Fruit fly (Drosophila melanogaster) whole organism, embryonic: ENCODE results near the gene Vha16-5.
A peak's percentile ranks its signal among the peaks of the same experiment; 100 is the strongest.

ENCODE experiments used
- Adf1 ChIP-seq: fragments of 200-800 bp; sonication (Bioruptor generic); IDR thresholded peaks from 2 replicates; pipeline ENCODE4 v1.3.6; 2022; ENCODE audit warnings: missing biosample characterization, missing genetic modification characterization
- Asciz ChIP-seq: fragments of 200-800 bp; sonication (Bioruptor generic); optimal IDR thresholded peaks from 2 replicates; lab custom pipeline; 2017; ENCODE audit warnings: missing biosample characterization, mild to moderate bottlenecking, missing genetic modification characterization, missing genetic modification reagents
- Blimp-1 ChIP-seq: fragments of 200-800 bp; sonication (Bioruptor generic); optimal IDR thresholded peaks from 3 replicates; lab custom pipeline; 2018; ENCODE audit warnings: missing biosample characterization, missing genetic modification characterization, mild to moderate bottlenecking, moderate library complexity, missing genetic modification reagents
- CG10543 ChIP-seq: fragments of 200-800 bp; sonication (Bioruptor generic); optimal IDR thresholded peaks from 3 replicates; lab custom pipeline; 2017; ENCODE audit warnings: missing biosample characterization, mild to moderate bottlenecking, missing genetic modification characterization, moderate library complexity
- CG11504 ChIP-seq: fragments of 200-800 bp; sonication (Bioruptor generic); optimal IDR thresholded peaks from 3 replicates; lab custom pipeline; 2019; ENCODE audit warnings: missing biosample characterization, mild to moderate bottlenecking, missing genetic modification characterization, moderate library complexity
- CG12236 ChIP-seq: fragments of 200-800 bp; sonication (Bioruptor generic); optimal IDR thresholded peaks from 2 replicates; lab custom pipeline; 2016; ENCODE audit warnings: missing biosample characterization, missing genetic modification characterization
- CG17359 ChIP-seq: fragments of 200-800 bp; sonication (Bioruptor generic); optimal IDR thresholded peaks from 3 replicates; lab custom pipeline; 2018; ENCODE audit warnings: missing biosample characterization, mild to moderate bottlenecking, missing genetic modification characterization, moderate library complexity
- CG18262 ChIP-seq: fragments of 200-800 bp; optimal IDR thresholded peaks from 3 replicates; lab custom pipeline; 2019; ENCODE audit warnings: missing biosample characterization, mild to moderate bottlenecking, missing genetic modification characterization, moderate library complexity
- CG2202 ChIP-seq: fragments of 200-800 bp; sonication (Bioruptor generic); optimal IDR thresholded peaks from 2 replicates; lab custom pipeline; 2018; ENCODE audit warnings: missing biosample characterization, mild to moderate bottlenecking, missing genetic modification characterization
- CG2678 ChIP-seq: fragments of 200-800 bp; sonication (Bioruptor generic); optimal IDR thresholded peaks from 3 replicates; lab custom pipeline; 2019; ENCODE audit warnings: missing biosample characterization, mild to moderate bottlenecking, missing genetic modification characterization, moderate library complexity
- CG31441 ChIP-seq: fragments of 200-800 bp; sonication (Bioruptor generic); IDR thresholded peaks from 2 replicates; pipeline ENCODE4 v1.3.6; 2022; ENCODE audit warnings: missing biosample characterization, missing genetic modification characterization
- CG3281 ChIP-seq: fragments of 200-800 bp; sonication (Bioruptor generic); optimal IDR thresholded peaks from 3 replicates; lab custom pipeline; 2017; ENCODE audit warnings: missing biosample characterization, mild to moderate bottlenecking, missing genetic modification characterization
- CG34224 ChIP-seq: fragments of 200-800 bp; sonication (Bioruptor generic); IDR thresholded peaks from 3 replicates; pipeline ENCODE4 v1.3.6; 2022; ENCODE audit warnings: missing biosample characterization, missing genetic modification characterization; ENCODE audit not compliant: partially characterized antibody
- CG3726 ChIP-seq: fragments of 200-800 bp; sonication (Bioruptor generic); IDR thresholded peaks from 3 replicates; pipeline ENCODE4, ENCODE4 v1.3.6; 2022; ENCODE audit warnings: missing biosample characterization, missing genetic modification characterization
- CG4820 ChIP-seq: fragments of 200-800 bp; sonication (Bioruptor generic); optimal IDR thresholded peaks from 3 replicates; lab custom pipeline; 2016; ENCODE audit warnings: missing biosample characterization, missing genetic modification characterization
- CG8281 ChIP-seq: fragments of 200-800 bp; sonication (Bioruptor generic); optimal IDR thresholded peaks from 2 replicates; lab custom pipeline; 2018; ENCODE audit warnings: missing biosample characterization, mild to moderate bottlenecking, missing genetic modification characterization, moderate library complexity
- CG8359 ChIP-seq: fragments of 200-800 bp; sonication (Bioruptor generic); optimal IDR thresholded peaks from 2 replicates; lab custom pipeline; 2017; ENCODE audit warnings: missing biosample characterization, mild to moderate bottlenecking, missing genetic modification characterization, borderline replicate concordance
- CG8944 ChIP-seq: fragments of 200-800 bp; sonication (Bioruptor generic); optimal IDR thresholded peaks from 3 replicates; lab custom pipeline; 2016; ENCODE audit warnings: missing biosample characterization, missing genetic modification characterization
- CHES-1-like ChIP-seq: fragments of 200-800 bp; sonication (Bioruptor generic); optimal IDR thresholded peaks from 2 replicates; lab custom pipeline; 2016; ENCODE audit warnings: missing biosample characterization, missing genetic modification characterization
- Dek ChIP-seq: fragments of 200-800 bp; sonication (Bioruptor generic); optimal IDR thresholded peaks from 3 replicates; lab custom pipeline; 2019; ENCODE audit warnings: missing biosample characterization, mild to moderate bottlenecking, missing genetic modification characterization, moderate library complexity
- Dfd ChIP-seq, 2 experiments: fragments of >200 bp; optimal IDR thresholded peaks; 2 replicates each; lab custom pipeline; 2017; ENCODE audit warnings: missing biosample characterization in 2 of 2, missing genetic modification characterization in 2 of 2
- Hsf ChIP-seq: fragments of 200-800 bp; sonication (Bioruptor generic); optimal IDR thresholded peaks from 3 replicates; lab custom pipeline; 2016; ENCODE audit warnings: missing biosample characterization, missing genetic modification characterization
- Jarid2 ChIP-seq: fragments of 200-800 bp; sonication (Bioruptor generic); optimal IDR thresholded peaks from 3 replicates; lab custom pipeline; 2017; ENCODE audit warnings: mild to moderate bottlenecking, missing biosample characterization, missing genetic modification reagents, missing genetic modification characterization
- MESR4 ChIP-seq: fragments of 200-800 bp; sonication (Bioruptor generic); optimal IDR thresholded peaks from 2 replicates; lab custom pipeline; 2018; ENCODE audit warnings: missing biosample characterization, mild to moderate bottlenecking, missing genetic modification characterization, moderate library complexity
- Rx ChIP-seq: fragments of 200-800 bp; sonication (Bioruptor generic); IDR thresholded peaks from 2 replicates; pipeline ENCODE4 v1.3.6; 2022; ENCODE audit warnings: missing biosample characterization, missing genetic modification characterization
- Sox100B ChIP-seq: fragments of 200-800 bp; sonication (Bioruptor generic); optimal IDR thresholded peaks from 3 replicates; lab custom pipeline; 2018; ENCODE audit warnings: missing biosample characterization, mild to moderate bottlenecking, missing genetic modification characterization
- Trl ChIP-seq, 3 experiments: fragments of >200 bp in 2 of 3; fragments of 200-800 bp in 1 of 3; sonication (Bioruptor generic) in 1 of 3; optimal IDR thresholded peaks; 2 replicates in 1 of 3; 3 replicates in 2 of 3; lab custom pipeline; 2016 to 2017; ENCODE audit warnings: missing biosample characterization in 1 of 3, missing genetic modification characterization in 1 of 3
- abd-A ChIP-seq: fragments of 200-800 bp; sonication (Bioruptor generic); optimal IDR thresholded peaks from 3 replicates; lab custom pipeline; 2019; ENCODE audit warnings: missing biosample characterization, mild to moderate bottlenecking, missing genetic modification characterization, moderate library complexity
- ash1 ChIP-seq: fragments of 200-800 bp; sonication (Bioruptor generic); optimal IDR thresholded peaks from 2 replicates; lab custom pipeline; 2018; ENCODE audit warnings: missing biosample characterization, mild to moderate bottlenecking, missing genetic modification characterization
- bowl ChIP-seq: fragments of 200-800 bp; sonication (Bioruptor generic); IDR thresholded peaks from 2 replicates; pipeline ENCODE4 v1.3.6; 2022; ENCODE audit warnings: missing biosample characterization, missing genetic modification characterization
- bsh ChIP-seq, 2 experiments: fragments of 200-800 bp; sonication (Bioruptor generic); optimal IDR thresholded peaks; 2 replicates each; lab custom pipeline; 2017 to 2018; ENCODE audit warnings: mild to moderate bottlenecking in 2 of 2, missing biosample characterization in 2 of 2, missing genetic modification characterization in 2 of 2, moderate library complexity in 1 of 2
- disco-r ChIP-seq: fragments of 200-800 bp; sonication (Bioruptor generic); optimal IDR thresholded peaks from 2 replicates; lab custom pipeline; 2016; ENCODE audit warnings: missing biosample characterization, missing genetic modification characterization
- dmrt11E ChIP-seq: fragments of 200-800 bp; sonication (Bioruptor generic); optimal IDR thresholded peaks from 3 replicates; lab custom pipeline; 2018; ENCODE audit warnings: missing biosample characterization, mild to moderate bottlenecking, missing genetic modification characterization, moderate library complexity
- ems ChIP-seq: fragments of 200-800 bp; sonication (Bioruptor generic); optimal IDR thresholded peaks from 3 replicates; lab custom pipeline; 2016; ENCODE audit warnings: missing biosample characterization, missing genetic modification characterization
- ftz-f1 ChIP-seq: fragments of 200-800 bp; sonication (Bioruptor generic); optimal IDR thresholded peaks from 2 replicates; lab custom pipeline; 2016; ENCODE audit warnings: missing biosample characterization, missing genetic modification characterization
- gsb-n ChIP-seq: fragments of 200-800 bp; sonication (Bioruptor generic); optimal IDR thresholded peaks from 3 replicates; lab custom pipeline; 2018; ENCODE audit warnings: missing biosample characterization, mild to moderate bottlenecking, missing genetic modification characterization
- hb ChIP-seq: fragments of 200-800 bp; sonication (Bioruptor generic); IDR thresholded peaks from 3 replicates; pipeline ENCODE4 v1.3.6; 2022; ENCODE audit warnings: missing biosample characterization, missing genetic modification characterization; ENCODE audit not compliant: partially characterized antibody
- maf-S ChIP-seq: fragments of 200-800 bp; sonication (Bioruptor generic); optimal IDR thresholded peaks from 2 replicates; lab custom pipeline; 2016; ENCODE audit warnings: missing biosample characterization, missing genetic modification characterization
- odd ChIP-seq: fragments of 200-800 bp; sonication (Bioruptor generic); optimal IDR thresholded peaks from 2 replicates; lab custom pipeline; 2017; ENCODE audit warnings: missing biosample characterization, mild to moderate bottlenecking, missing genetic modification characterization
- peb ChIP-seq: fragments of 200-800 bp; sonication (Bioruptor generic); IDR thresholded peaks from 2 replicates; pipeline ENCODE4 v1.3.6; 2022; ENCODE audit warnings: missing biosample characterization, missing genetic modification characterization
- pho ChIP-seq: fragments of 200-800 bp; sonication (Bioruptor generic); optimal IDR thresholded peaks from 2 replicates; lab custom pipeline; 2016; ENCODE audit warnings: missing biosample characterization, missing genetic modification characterization
- prd ChIP-seq, 3 experiments: fragments of >200 bp in 2 of 3; fragments of 200-800 bp in 1 of 3; sonication (Bioruptor generic) in 1 of 3; optimal IDR thresholded peaks in 2 of 3; IDR thresholded peaks in 1 of 3; 2 replicates in 2 of 3; 3 replicates in 1 of 3; pipeline versions ENCODE4 v1.3.6 to Lab custom; 2017 to 2022; ENCODE audit warnings: missing biosample characterization in 1 of 3, missing genetic modification characterization in 1 of 3
- repo ChIP-seq: fragments of 200-800 bp; sonication (Bioruptor generic); optimal IDR thresholded peaks from 2 replicates; lab custom pipeline; 2016; ENCODE audit warnings: missing biosample characterization, missing genetic modification characterization
- sd ChIP-seq: fragments of 200-800 bp; sonication (Bioruptor generic); optimal IDR thresholded peaks from 3 replicates; lab custom pipeline; 2018; ENCODE audit warnings: missing biosample characterization, mild to moderate bottlenecking, missing genetic modification characterization, moderate library complexity
- stwl ChIP-seq: fragments of 200-800 bp; sonication (Bioruptor generic); optimal IDR thresholded peaks from 3 replicates; lab custom pipeline; 2018; ENCODE audit warnings: missing biosample characterization, mild to moderate bottlenecking, missing genetic modification characterization, moderate library complexity
- vfl ChIP-seq: fragments of 200-800 bp; sonication (Bioruptor generic); optimal IDR thresholded peaks from 2 replicates; lab custom pipeline; 2016; ENCODE audit warnings: missing biosample characterization, missing genetic modification characterization
- wor ChIP-seq: fragments of 200-800 bp; sonication (Bioruptor generic); IDR thresholded peaks from 2 replicates; pipeline ENCODE4 v1.3.6; 2022; ENCODE audit warnings: missing biosample characterization, missing genetic modification characterization
- yki ChIP-seq: fragments of >200 bp; optimal IDR thresholded peaks from 3 replicates; lab custom pipeline; 2018

Vha16-5 gene

dm6 chr2L:10689221-10690034 lies 47.4 kb downstream of the Vha16-5 start, which contains the start of gene CG7294 (continued):
- TF ChIP-seq CG2678 (tag; lab: Kevin White, UChicago): peak; percentile 61
- peak; percentile 72 for TF ChIP-seq CG18262 (tag; lab: Kevin White, UChicago)
- TF ChIP-seq prd (optimal IDR thresholded peaks at IDR 0.05; lab: Kevin White, UChicago): no peak
- TF ChIP-seq prd (GFP tag; IDR thresholded peaks at IDR 0.05; lab: Robert Waterston, UW): no peak
- TF ChIP-seq CG17359 (tag; lab: Kevin White, UChicago): peak; percentile 23
- TF ChIP-seq bsh (GFP tag; optimal IDR thresholded peaks at IDR 0.05; lab: Kevin White, UChicago): peak in 1 of 2 experiments; percentile 32
- no peak for TF ChIP-seq Trl (optimal IDR thresholded peaks at IDR 0.05; lab: Kevin White, UChicago)
- TF ChIP-seq Trl (GFP tag; optimal IDR thresholded peaks at IDR 0.05; lab: Kevin White, UChicago): no peak
- no peak for TF ChIP-seq CG34224 (GFP tag; lab: Robert Waterston, UW)
- TF ChIP-seq Asciz (GFP tag; lab: Kevin White, UChicago): peak; percentile 6
- TF ChIP-seq CG10543 (GFP tag; lab: Kevin White, UChicago): no peak
- TF ChIP-seq CG12236 (GFP tag; lab: Kevin White, UChicago): no peak
- TF ChIP-seq vfl: no peak
- TF ChIP-seq MESR4: no peak
- TF ChIP-seq Adf1 (GFP tag; lab: Robert Waterston, UW): no peak
- TF ChIP-seq abd-A (tag; lab: Kevin White, UChicago): peak; percentile 8
- TF ChIP-seq Jarid2 (GFP tag; lab: Kevin White, UChicago): no peak
- TF ChIP-seq stwl (tag; lab: Kevin White, UChicago): no peak
- peak; percentile 18 for TF ChIP-seq CG3281 (GFP tag; lab: Kevin White, UChicago)
- TF ChIP-seq ash1: no peak
- TF ChIP-seq wor (GFP tag; lab: Robert Waterston, UW): no peak
- peak; percentile 63 for TF ChIP-seq CG31441 (GFP tag; lab: Robert Waterston, UW)
- TF ChIP-seq maf-S: no peak
- no peak for TF ChIP-seq CG2202
- TF ChIP-seq odd (GFP tag; lab: Kevin White, UChicago): no peak
- TF ChIP-seq CG4820: no peak
- no peak for TF ChIP-seq peb (GFP tag; lab: Robert Waterston, UW)
- TF ChIP-seq Dfd (GFP tag; optimal IDR thresholded peaks at IDR 0.05; lab: Kevin White, UChicago): no peak
- no peak for TF ChIP-seq CG8281 (tag; lab: Kevin White, UChicago)
- no peak for TF ChIP-seq ems (GFP tag; lab: Kevin White, UChicago)
- TF ChIP-seq Rx (GFP tag; lab: Robert Waterston, UW): no peak
- no peak for TF ChIP-seq CG8944 (GFP tag; lab: Kevin White, UChicago)
- TF ChIP-seq CHES-1-like (GFP tag; lab: Kevin White, UChicago): no peak
- TF ChIP-seq dmrt11E: peak; percentile 56
- TF ChIP-seq Dek (tag; lab: Kevin White, UChicago): peak; percentile 10
- peak; percentile 11 for TF ChIP-seq gsb-n (tag; lab: Kevin White, UChicago)
- TF ChIP-seq CG8359 (GFP tag; lab: Kevin White, UChicago): no peak
- TF ChIP-seq Sox100B (GFP tag; lab: Kevin White, UChicago): peak; percentile 55
- TF ChIP-seq yki (lab: Kevin White, UChicago): no peak
- TF ChIP-seq hb: no peak
- TF ChIP-seq sd (tag; lab: Kevin White, UChicago): peak; percentile 84
- no peak for TF ChIP-seq ftz-f1
- TF ChIP-seq bowl (GFP tag; lab: Robert Waterston, UW): no peak
- TF ChIP-seq disco-r: no peak
- no peak for TF ChIP-seq pho
- TF ChIP-seq CG11504 (tag; lab: Kevin White, UChicago): peak; percentile 60
- peak; percentile 8 for TF ChIP-seq Blimp-1 (GFP tag; lab: Kevin White, UChicago)
- no peak for TF ChIP-seq CG3726 (GFP tag; lab: Robert Waterston, UW)
- TF ChIP-seq repo: no peak
- TF ChIP-seq Hsf: no peak
